Fruit fly (Drosophila melanogaster): ENCODE results near the gene CG34432.

CG34432 gene

DNA sequence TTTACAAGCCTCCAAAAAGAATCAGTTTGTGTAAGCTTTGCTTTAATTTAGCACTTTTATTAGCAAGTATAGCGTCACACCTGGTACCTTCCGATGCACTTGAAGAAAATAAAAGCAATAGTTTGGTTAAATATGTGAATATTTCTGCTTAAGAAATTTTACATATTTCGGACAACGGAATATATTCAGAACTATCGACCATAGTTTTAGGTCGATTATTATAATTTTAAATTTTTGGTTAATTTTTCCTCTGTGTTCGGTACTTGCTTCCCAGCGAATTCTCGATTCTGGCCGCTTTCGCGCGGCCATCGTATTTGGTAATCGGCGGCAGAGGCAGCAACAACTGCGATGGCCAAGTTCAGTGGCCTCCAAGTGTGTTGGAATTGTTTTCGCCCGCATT lies 40.7 kb downstream of the CG34432 start:
- no peak for TF ChIP-seq CG8478 (optimal IDR thresholded peaks at IDR 0.05)
- TF ChIP-seq CTCF (optimal IDR thresholded peaks at IDR 0.05), result no peak

DNA sequence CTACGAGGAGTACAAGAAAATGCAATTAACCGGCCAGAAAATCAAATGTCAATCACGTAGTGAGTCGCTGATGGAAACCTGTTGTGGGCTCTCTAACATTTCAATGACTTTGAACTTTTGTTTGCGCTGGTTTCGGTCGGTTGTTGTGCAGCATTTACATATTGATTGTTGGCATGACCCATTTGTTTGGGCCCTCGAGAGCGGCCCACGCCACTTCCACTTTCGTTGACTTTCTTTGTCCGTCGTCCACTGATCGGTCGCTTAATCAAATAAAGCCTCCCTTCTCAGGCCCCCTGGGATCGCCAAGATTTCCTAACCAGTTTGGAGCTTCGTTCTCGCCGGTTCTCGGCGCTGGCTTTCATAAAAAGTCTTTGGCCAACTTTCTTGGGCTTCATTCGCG lies 41.3 kb downstream of the CG34432 start, which contains the start of gene Spn100A:
Gene Spn100A, plus strand, starts transcription at position 392 of the 400 bp plus-strand sequence.
- TF ChIP-seq CTCF (optimal IDR thresholded peaks at IDR 0.05), result no peak
- TF ChIP-seq CG8478 (optimal IDR thresholded peaks at IDR 0.05), result no peak

DNA sequence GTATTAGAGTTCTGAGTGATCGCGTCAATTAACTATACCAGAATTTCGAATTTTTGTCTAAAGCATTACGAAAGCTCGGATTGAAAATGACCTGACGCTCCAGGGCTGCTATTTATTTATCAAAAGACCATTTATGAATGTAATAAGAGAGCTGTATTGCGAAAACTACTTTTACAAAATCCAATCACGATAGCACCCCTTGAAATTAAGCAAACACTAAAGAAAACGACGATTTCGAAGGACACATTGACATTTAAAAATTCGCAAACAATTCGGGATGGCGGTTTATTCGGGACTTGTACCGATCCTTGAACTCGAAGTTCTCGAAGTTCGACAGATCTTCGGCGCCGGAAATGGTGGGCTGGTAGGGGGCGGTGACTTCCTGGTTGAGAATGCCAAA lies 46.4 kb downstream of the CG34432 start, which contains the start of gene CG12069:
Gene CG12069, minus strand, starts transcription at position 101 of the 400 bp plus-strand sequence.
- TF ChIP-seq CG8478 (optimal IDR thresholded peaks at IDR 0.05), result no peak
- TF ChIP-seq CTCF (optimal IDR thresholded peaks at IDR 0.05), result no peak

DNA sequence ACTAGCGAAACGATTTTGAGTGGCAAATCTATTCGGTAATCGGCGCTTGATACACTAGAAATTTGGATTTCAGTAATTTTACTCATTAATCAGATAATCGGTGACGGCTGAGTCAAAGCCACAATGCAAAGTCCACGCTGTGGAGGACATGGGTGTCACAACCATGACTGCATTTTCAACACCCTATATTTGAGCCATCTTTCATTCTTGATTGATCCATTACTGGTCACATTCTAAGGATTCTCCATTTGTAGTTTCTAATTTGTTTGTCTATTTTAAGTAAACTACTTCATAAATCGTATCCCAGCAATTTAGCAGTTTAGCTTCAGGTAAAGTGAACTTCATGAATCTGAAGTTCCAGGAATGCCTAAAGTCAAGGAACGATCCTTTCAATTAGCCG lies 48.1 kb downstream of the CG34432 start, which contains the start of gene Pka-C2:
Gene Pka-C2, minus strand, starts transcription at position 101 of the 400 bp plus-strand sequence.
- no peak for TF ChIP-seq CTCF (optimal IDR thresholded peaks at IDR 0.05)
- no peak for TF ChIP-seq CG8478 (optimal IDR thresholded peaks at IDR 0.05)

DNA sequence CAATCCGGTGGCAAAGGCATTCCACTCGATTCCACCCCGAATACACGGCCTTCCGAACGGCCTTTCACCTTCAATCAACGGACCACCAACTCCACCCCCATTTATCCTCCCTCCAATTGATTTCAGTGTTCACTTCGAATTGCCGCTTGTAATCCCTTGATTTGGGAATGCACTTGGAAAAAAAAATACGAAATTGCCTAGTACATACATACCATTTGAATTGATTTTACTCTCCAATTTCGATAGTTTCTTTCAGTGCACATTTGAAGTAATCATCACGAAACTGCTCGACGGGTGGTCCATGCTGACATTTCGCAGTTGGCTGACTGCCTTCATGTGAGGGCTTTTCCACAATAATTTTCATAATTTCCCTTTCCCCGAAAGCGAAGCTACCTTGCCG lies 50.2 kb downstream of the CG34432 start:
- no peak for TF ChIP-seq CTCF (optimal IDR thresholded peaks at IDR 0.05)
- no peak for TF ChIP-seq CG8478 (optimal IDR thresholded peaks at IDR 0.05)

All from S2 (cell line).